Fruit fly (Drosophila melanogaster): ENCODE data around the gene Elovl7.
A peak's percentile ranks its signal among the peaks of the same experiment; 100 is the strongest.

Gene Elovl7

dm6 chr3R:8038927-8039326 is 43.3 kb upstream of the Elovl7 start:
- no peak for TF ChIP-seq MESR4 (GFP tag; optimal IDR thresholded peaks at IDR 0.05)
- TF ChIP-seq D (optimal IDR thresholded peaks at IDR 0.05): no peak
- TF ChIP-seq D (GFP tag; optimal IDR thresholded peaks at IDR 0.05): no peak
- no peak for TF ChIP-seq tx (GFP tag; optimal IDR thresholded peaks at IDR 0.05)

dm6 chr3R:8037896-8038295 is 42.2 kb upstream of the Elovl7 start:
- TF ChIP-seq ATbp (GFP tag; optimal IDR thresholded peaks at IDR 0.05): peak; percentile 13
- no peak for TF ChIP-seq grau (tag; optimal IDR thresholded peaks at IDR 0.05)
- TF ChIP-seq CG1603 (tag; optimal IDR thresholded peaks at IDR 0.05): peak; percentile 45
- TF ChIP-seq prd (optimal IDR thresholded peaks at IDR 0.05): no peak
- peak; percentile 51; the same call in 1 of the 3 replicates for TF ChIP-seq prd (GFP tag; IDR thresholded peaks at IDR 0.05)
- peak; percentile 9 for TF ChIP-seq CG6254 (GFP tag; optimal IDR thresholded peaks at IDR 0.05)
- TF ChIP-seq NFAT (GFP tag; IDR thresholded peaks at IDR 0.05): no peak
- no peak for TF ChIP-seq CG12769 (tag; optimal IDR thresholded peaks at IDR 0.05)
- no peak for TF ChIP-seq Hr78 (GFP tag; optimal IDR thresholded peaks at IDR 0.05)
- peak; percentile 11 for TF ChIP-seq az2 (GFP tag; optimal IDR thresholded peaks at IDR 0.05)
- peak; percentile 81 for TF ChIP-seq Drgx (GFP tag; IDR thresholded peaks at IDR 0.05)
- peak; percentile 46 for TF ChIP-seq phol (tag; optimal IDR thresholded peaks at IDR 0.05)
- TF ChIP-seq sisA (GFP tag; IDR thresholded peaks at IDR 0.05): peak; percentile 41
- TF ChIP-seq HLH3B (GFP tag; IDR thresholded peaks at IDR 0.05): 0 out of 2 replicates have a peak, but pooled peaks have one; percentile 11
- peak; percentile 8 for TF ChIP-seq gcm (GFP tag; optimal IDR thresholded peaks at IDR 0.05)
- TF ChIP-seq gsb-n (tag; optimal IDR thresholded peaks at IDR 0.05): no peak
- TF ChIP-seq br (optimal IDR thresholded peaks at IDR 0.05): no peak
- no peak for TF ChIP-seq CG10321 (GFP tag; IDR thresholded peaks at IDR 0.05)
- TF ChIP-seq sim (GFP tag; IDR thresholded peaks at IDR 0.05): 0 out of 2 replicates have a peak, but pooled peaks have one; percentile 48
- 0 out of 2 replicates have a peak, but pooled peaks have one; percentile 11 for TF ChIP-seq esg (GFP tag; conservative IDR thresholded peaks at IDR 0.05)
- peak; percentile 9 for TF ChIP-seq unpg (GFP tag; optimal IDR thresholded peaks at IDR 0.05)
- peak; percentile 10 for TF ChIP-seq Ssrp (tag; optimal IDR thresholded peaks at IDR 0.05)
- TF ChIP-seq CG8388 (GFP tag; optimal IDR thresholded peaks at IDR 0.05): peak; percentile 27
- TF ChIP-seq CG2712 (tag; optimal IDR thresholded peaks at IDR 0.05): peak; percentile 57
- peak; percentile 50 for TF ChIP-seq CG32772 (GFP tag; IDR thresholded peaks at IDR 0.05)
- peak in 1 of 2 experiments; percentile 51 for TF ChIP-seq bsh (GFP tag; optimal IDR thresholded peaks at IDR 0.05)
- TF ChIP-seq NK7.1 (GFP tag; optimal IDR thresholded peaks at IDR 0.05): no peak
- peak; percentile 41 for TF ChIP-seq dmrt99B (tag; optimal IDR thresholded peaks at IDR 0.05)
- no peak for TF ChIP-seq pho (GFP tag; optimal IDR thresholded peaks at IDR 0.05)
- TF ChIP-seq ssp (GFP tag; IDR thresholded peaks at IDR 0.05): 0 out of 2 replicates have a peak, but pooled peaks have one; percentile 27
- peak; percentile 53 for TF ChIP-seq CG18262 (tag; optimal IDR thresholded peaks at IDR 0.05)
- no peak for TF ChIP-seq Jarid2 (GFP tag; optimal IDR thresholded peaks at IDR 0.05)
- TF ChIP-seq CG6689 (GFP tag; IDR thresholded peaks at IDR 0.05): 0 out of 2 replicates have a peak, but pooled peaks have one; percentile 22
- no peak for TF ChIP-seq CG34422 (GFP tag; IDR thresholded peaks at IDR 0.05)
- peak; percentile 15 for TF ChIP-seq tin (GFP tag; optimal IDR thresholded peaks at IDR 0.05)
- peak; percentile 27; the same call in 1 of the 2 replicates for TF ChIP-seq CG17328 (GFP tag; IDR thresholded peaks at IDR 0.05)
- peak; percentile 5 for TF ChIP-seq tap (tag; optimal IDR thresholded peaks at IDR 0.05)
- no peak for TF ChIP-seq ac (GFP tag; optimal IDR thresholded peaks at IDR 0.05)
- TF ChIP-seq CG5245 (GFP tag; optimal IDR thresholded peaks at IDR 0.05): peak; percentile 8
- TF ChIP-seq sens (GFP tag): peak; percentile 75
- TF ChIP-seq CG1024 (GFP tag; IDR thresholded peaks at IDR 0.05): peak; percentile 55
- peak; percentile 36 for TF ChIP-seq Asciz (GFP tag; optimal IDR thresholded peaks at IDR 0.05)
- TF ChIP-seq CG14710 (tag; optimal IDR thresholded peaks at IDR 0.05): peak; percentile 25
- TF ChIP-seq ttk (GFP tag; IDR thresholded peaks at IDR 0.05): 0 out of 2 replicates have a peak, but pooled peaks have one; percentile 30
- TF ChIP-seq H2.0 (GFP tag; IDR thresholded peaks at IDR 0.05): peak; percentile 12; the same call in 1 of the 2 replicates
- no peak for TF ChIP-seq Adf1 (GFP tag; IDR thresholded peaks at IDR 0.05)

Measured in whole organism, embryonic.